Fruit fly (Drosophila melanogaster): ENCODE results near the gene Fer1.

The Fer1 gene

DNA sequence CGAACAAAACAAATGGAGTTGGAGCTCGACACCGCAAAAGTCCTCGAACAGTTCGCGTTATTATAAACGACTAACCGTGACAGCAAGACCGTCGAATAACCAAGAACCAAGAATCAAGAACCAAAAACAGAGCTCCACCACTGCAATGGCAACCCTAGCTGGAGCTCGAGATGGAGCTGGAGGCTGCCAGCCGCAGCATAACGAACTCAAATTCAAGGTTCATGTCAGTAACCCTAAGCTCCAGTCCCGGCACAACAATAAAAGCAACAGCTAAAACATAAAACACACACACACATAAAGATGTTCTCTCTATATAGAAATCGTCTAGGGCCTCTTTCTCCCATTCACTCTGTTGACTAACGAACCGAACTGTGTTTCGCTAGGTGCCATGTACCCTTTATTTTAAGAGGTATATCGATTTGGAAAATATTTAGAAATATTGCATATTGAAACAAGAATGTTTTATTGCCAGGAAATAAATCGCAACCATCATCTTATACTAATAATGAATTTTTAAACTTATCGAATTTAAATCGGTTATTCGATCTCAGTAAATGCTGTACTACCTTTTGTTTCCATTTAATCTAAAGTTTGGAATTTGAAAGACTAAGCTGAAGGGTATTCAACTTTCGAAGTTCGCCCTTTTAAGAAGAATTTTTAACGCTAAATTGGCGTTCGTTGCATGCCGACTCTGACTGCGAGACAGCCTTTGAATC is 35.5 kb downstream of the Fer1 start:
- TF ChIP-seq Hnf4 (GFP tag; optimal IDR thresholded peaks at IDR 0.05) (no peak), Abd-B (GFP tag; optimal IDR thresholded peaks at IDR 0.05) (no peak), usp (GFP tag; optimal IDR thresholded peaks at IDR 0.05) (no peak), Dfd (GFP tag; optimal IDR thresholded peaks at IDR 0.05) (no peak), dsf (GFP tag; optimal IDR thresholded peaks at IDR 0.05; ENCODE audit: borderline replicate concordance) (no peak), pan (optimal IDR thresholded peaks at IDR 0.05) (no peak), sv (GFP tag; optimal IDR thresholded peaks at IDR 0.05) (no peak), dl (GFP tag; optimal IDR thresholded peaks at IDR 0.05; ENCODE audit: insufficient read depth in 1 of 2, partially characterized antibody in 2 of 2) (no peak), woc (GFP tag; optimal IDR thresholded peaks at IDR 0.05) (peak; percentile 57), Myc (optimal IDR thresholded peaks at IDR 0.05) (no peak), Vsx2 (GFP tag; optimal IDR thresholded peaks at IDR 0.05; ENCODE audit: partially characterized antibody) (no peak), lola (GFP tag; optimal IDR thresholded peaks at IDR 0.05) (no peak), tai (GFP tag; optimal IDR thresholded peaks at IDR 0.05) (no peak), Hr83 (GFP tag; optimal IDR thresholded peaks at IDR 0.05; ENCODE audit: poor library complexity, severe bottlenecking) (no peak), OdsH (GFP tag; optimal IDR thresholded peaks at IDR 0.05) (peak; percentile 31), dmrt93B (GFP tag; optimal IDR thresholded peaks at IDR 0.05) (no peak), Rel (GFP tag; optimal IDR thresholded peaks at IDR 0.05) (no peak), Rel (tag; optimal IDR thresholded peaks at IDR 0.05) (no peak), Mio (GFP tag; optimal IDR thresholded peaks at IDR 0.05) (no peak), sage (GFP tag; optimal IDR thresholded peaks at IDR 0.05) (no peak), brk (GFP tag; optimal IDR thresholded peaks at IDR 0.05) (no peak), br (GFP tag; optimal IDR thresholded peaks at IDR 0.05) (no peak), rgr (GFP tag; optimal IDR thresholded peaks at IDR 0.05) (no peak), Hr78 (GFP tag; optimal IDR thresholded peaks at IDR 0.05) (no peak), Dif (GFP tag; optimal IDR thresholded peaks at IDR 0.05; ENCODE audit: partially characterized antibody) (no peak), psq (GFP tag; optimal IDR thresholded peaks at IDR 0.05) (peak; percentile 10), GATAd (GFP tag; optimal IDR thresholded peaks at IDR 0.05) (no peak), foxo (GFP tag; optimal IDR thresholded peaks at IDR 0.05) (peak in 1 of 2 experiments; percentile 42), Jra (GFP tag; optimal IDR thresholded peaks at IDR 0.05) (no peak), h (GFP tag; optimal IDR thresholded peaks at IDR 0.05) (peak; percentile 41), ey (GFP tag; optimal IDR thresholded peaks at IDR 0.05) (peak; percentile 21), Sp1 (GFP tag; optimal IDR thresholded peaks at IDR 0.05) (peak; percentile 37), jim (GFP tag; optimal IDR thresholded peaks at IDR 0.05) (no peak), N (GFP tag; optimal IDR thresholded peaks at IDR 0.05) (no peak), HLH106 (tag; optimal IDR thresholded peaks at IDR 0.05) (no peak), CG32264 (GFP tag; optimal IDR thresholded peaks at IDR 0.05) (no peak), CrebA (GFP tag; optimal IDR thresholded peaks at IDR 0.05; ENCODE audit: borderline replicate concordance) (no peak), CG9705 (GFP tag; optimal IDR thresholded peaks at IDR 0.05) (no peak), fru (GFP tag; optimal IDR thresholded peaks at IDR 0.05) (peak; percentile 47)

DNA sequence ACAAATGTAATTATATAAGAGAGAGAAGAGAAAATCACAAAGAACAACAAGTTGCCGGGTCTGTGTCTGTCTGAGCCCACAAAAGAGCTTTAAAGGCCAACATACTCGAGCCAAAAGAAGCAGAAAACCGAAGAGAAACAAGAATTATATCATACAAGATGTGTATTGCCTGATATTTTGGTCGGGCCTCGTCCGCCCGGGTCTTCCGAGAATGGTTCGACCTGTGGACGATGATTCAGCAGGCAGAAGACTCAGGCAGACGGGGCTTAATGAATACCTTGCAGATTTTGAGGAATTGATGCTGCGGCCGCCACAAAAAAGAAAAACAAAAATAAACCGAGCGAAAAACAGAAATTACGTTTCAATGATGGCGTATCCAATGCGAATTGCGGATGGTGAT is 37.0 kb downstream of the Fer1 start:
- TF ChIP-seq CG9705 (GFP tag; optimal IDR thresholded peaks at IDR 0.05) = no peak
- peak; percentile 39 for TF ChIP-seq Vsx2 (GFP tag; optimal IDR thresholded peaks at IDR 0.05; ENCODE audit: partially characterized antibody)
- TF ChIP-seq pan (optimal IDR thresholded peaks at IDR 0.05) = no peak
- TF ChIP-seq Jra (GFP tag; optimal IDR thresholded peaks at IDR 0.05) = no peak
- TF ChIP-seq h (GFP tag; optimal IDR thresholded peaks at IDR 0.05) = no peak
- no peak for TF ChIP-seq Myc (optimal IDR thresholded peaks at IDR 0.05)
- TF ChIP-seq psq (GFP tag; optimal IDR thresholded peaks at IDR 0.05) = peak; percentile 13
- peak; percentile 12 for TF ChIP-seq brk (GFP tag; optimal IDR thresholded peaks at IDR 0.05)
